Worm (Caenorhabditis elegans) whole organism, L2 larva: ENCODE data around the gene pot-1.

Experiments used
- aly-2 ChIP-seq: fragments of 150-350 bp; optimal IDR thresholded peaks from 2 replicates; lab custom pipeline; 2014; ENCODE audit warnings: missing biosample characterization, missing genetic modification characterization
- ceh-82 ChIP-seq: fragments of 150-350 bp; optimal IDR thresholded peaks from 2 replicates; lab custom pipeline; 2014; ENCODE audit warnings: missing biosample characterization, missing genetic modification characterization
- lin-11 ChIP-seq: fragments of 150-350 bp; sonication (generic microtip); optimal IDR thresholded peaks from 2 replicates; lab custom pipeline; 2014; ENCODE audit warnings: missing biosample characterization, missing genetic modification characterization, inconsistent platforms, mixed read lengths
- mdl-1 ChIP-seq, 2 experiments: fragments of 150-350 bp in 1 of 2; sonication (generic microtip) in 1 of 2; optimal IDR thresholded peaks; 2 replicates each; lab custom pipeline; 2017; ENCODE audit warnings: missing biosample characterization in 2 of 2, missing genetic modification characterization in 2 of 2
- nhr-77 ChIP-seq: fragments of 150-350 bp; optimal IDR thresholded peaks from 2 replicates; lab custom pipeline; 2014; ENCODE audit warnings: missing biosample characterization, missing genetic modification characterization
- skn-1 ChIP-seq: sonication (generic microtip); optimal IDR thresholded peaks from 2 replicates; lab custom pipeline; 2017; ENCODE audit warnings: missing biosample characterization, missing genetic modification characterization

ce11 chrIII:7159246-7159645 is 25.8 kb upstream of the pot-1 start:
- TF ChIP-seq nhr-77 (tag; lab: Kevin White, UChicago) (no peak), lin-11 (tag; lab: Kevin White, UChicago) (no peak), ceh-82 (tag; lab: Kevin White, UChicago) (no peak), mdl-1 (tag; optimal IDR thresholded peaks at IDR 0.05; lab: Kevin White, UChicago) (no peak), aly-2 (no peak), skn-1 (tag; lab: Kevin White, UChicago) (no peak)
